Worm (Caenorhabditis elegans) whole organism, L2 larva: ENCODE data around the gene srh-170.

ENCODE experiments used
- gmeb-1 ChIP-seq: fragments of 150-350 bp; optimal IDR thresholded peaks from 2 replicates; lab custom pipeline; 2014; ENCODE audit warnings: missing biosample characterization, missing genetic modification characterization
- lin-11 ChIP-seq: fragments of 150-350 bp; sonication (generic microtip); optimal IDR thresholded peaks from 2 replicates; lab custom pipeline; 2014; ENCODE audit warnings: missing biosample characterization, missing genetic modification characterization, inconsistent platforms, mixed read lengths
- nhr-25 ChIP-seq: fragments of 150-350 bp; sonication (generic microtip); optimal IDR thresholded peaks from 3 replicates; lab custom pipeline; 2014; ENCODE audit warnings: missing biosample characterization, missing genetic modification characterization
- snpc-4 ChIP-seq: fragments of 150-350 bp; optimal IDR thresholded peaks from 2 replicates; lab custom pipeline; 2014; ENCODE audit warnings: missing biosample characterization, missing genetic modification characterization

DNA sequence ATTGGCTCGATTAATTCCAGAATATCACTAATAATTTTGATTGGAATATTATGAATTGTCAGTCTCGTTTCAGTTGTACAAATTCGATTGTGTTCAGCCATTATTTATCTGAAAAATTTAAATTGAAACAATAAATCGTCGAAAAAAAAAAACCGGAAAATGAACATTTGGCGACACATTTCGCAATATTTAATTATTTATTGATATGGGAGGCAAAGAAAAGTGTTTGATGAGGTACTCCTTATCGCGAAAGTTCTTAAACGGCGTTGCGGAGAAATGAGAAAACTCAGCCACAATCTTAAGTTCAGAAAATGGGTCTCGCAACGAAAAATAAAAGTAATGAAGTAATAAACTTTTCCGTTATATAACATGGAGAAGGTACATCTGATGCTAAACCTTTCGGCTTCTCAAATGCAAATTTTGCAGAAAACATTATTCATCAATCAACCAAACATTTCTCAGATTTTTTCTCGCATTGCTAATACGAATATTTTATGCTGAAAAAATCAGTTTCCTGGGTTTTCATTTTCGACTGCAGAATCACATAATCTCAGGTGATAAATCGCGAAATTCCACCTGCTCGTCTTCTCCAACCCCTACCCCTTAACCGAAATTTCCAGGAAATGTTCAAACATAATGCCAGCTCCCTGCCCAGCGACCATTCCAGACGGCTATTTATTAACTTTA is 11.2 kb upstream of the srh-170 start, which contains the start of the genes T06E6.15 and sri-7:
- TF ChIP-seq snpc-4 (tag; lab: Kevin White, UChicago) (no peak), lin-11 (no peak), nhr-25 (tag; lab: Kevin White, UChicago) (no peak), gmeb-1 (tag; lab: Kevin White, UChicago) (no peak)
